Worm (Caenorhabditis elegans) whole organism, L3 larva: ENCODE data around the gene dhs-26.

ENCODE experiments used
- nhr-76 ChIP-seq: fragments of 150-350 bp; sonication (generic microtip); optimal IDR thresholded peaks from 5 replicates; lab custom pipeline; 2014; ENCODE audit warnings: missing biosample characterization, missing genetic modification characterization
- nhr-77 ChIP-seq: fragments of 150-350 bp; optimal IDR thresholded peaks from 2 replicates; lab custom pipeline; 2014; ENCODE audit warnings: missing biosample characterization, missing genetic modification characterization
- pha-4 ChIP-seq: fragments of 150-350 bp; optimal IDR thresholded peaks from 2 replicates; lab custom pipeline; 2014; ENCODE audit warnings: missing biosample characterization, missing genetic modification reagents, missing genetic modification characterization
- pqm-1 ChIP-seq: fragments of 150-350 bp; optimal IDR thresholded peaks from 2 replicates; lab custom pipeline; 2017; ENCODE audit warnings: missing biosample characterization, missing genetic modification characterization, inconsistent platforms
- skn-1 ChIP-seq: fragments of 150-350 bp; optimal IDR thresholded peaks from 2 replicates; lab custom pipeline; 2014; ENCODE audit warnings: missing biosample characterization, missing genetic modification characterization
- tbx-2 ChIP-seq: sonication (generic microtip); optimal IDR thresholded peaks from 2 replicates; lab custom pipeline; 2016; ENCODE audit warnings: mild to moderate bottlenecking, missing genetic modification characterization, missing compliant biosample characterization
- unc-39 ChIP-seq: sonication (generic microtip); optimal IDR thresholded peaks from 4 replicates; lab custom pipeline; 2017; ENCODE audit warnings: missing biosample characterization, missing genetic modification characterization
- ztf-11 ChIP-seq: fragments of 150-350 bp; optimal IDR thresholded peaks from 2 replicates; lab custom pipeline; 2014; ENCODE audit warnings: missing biosample characterization, missing genetic modification characterization

- no peak for TF ChIP-seq pqm-1 (tag; lab: Kevin White, UChicago)
- no peak for TF ChIP-seq ztf-11 (tag; lab: Kevin White, UChicago)
- no peak for TF ChIP-seq nhr-77 (tag; lab: Kevin White, UChicago)
- TF ChIP-seq tbx-2 (tag; lab: Kevin White, UChicago) = no peak
- no peak for TF ChIP-seq nhr-76 (tag; lab: Kevin White, UChicago)
- TF ChIP-seq unc-39 (tag; lab: Kevin White, UChicago) = no peak
- TF ChIP-seq pha-4 = no peak
- TF ChIP-seq skn-1 (tag; lab: Kevin White, UChicago) = no peak
Observed at ce11 chrX:3343620-3344197, 18.6 kb downstream of the dhs-26 start.
